Fruit fly (Drosophila melanogaster) Kc167 (cell line): ENCODE data around the gene CG9801.

Experiments
- h ChIP-seq: fragments of >200 bp; optimal IDR thresholded peaks from 3 replicates; lab custom pipeline; 2018; ENCODE audit warnings: missing external identifiers
- psq ChIP-seq: fragments of >200 bp; optimal IDR thresholded peaks from 2 replicates; lab custom pipeline; 2017; ENCODE audit warnings: missing external identifiers
- ttk ChIP-seq: sonication (Bioruptor generic); optimal IDR thresholded peaks from 2 replicates; lab custom pipeline; 2017; ENCODE audit warnings: missing external identifiers

DNA sequence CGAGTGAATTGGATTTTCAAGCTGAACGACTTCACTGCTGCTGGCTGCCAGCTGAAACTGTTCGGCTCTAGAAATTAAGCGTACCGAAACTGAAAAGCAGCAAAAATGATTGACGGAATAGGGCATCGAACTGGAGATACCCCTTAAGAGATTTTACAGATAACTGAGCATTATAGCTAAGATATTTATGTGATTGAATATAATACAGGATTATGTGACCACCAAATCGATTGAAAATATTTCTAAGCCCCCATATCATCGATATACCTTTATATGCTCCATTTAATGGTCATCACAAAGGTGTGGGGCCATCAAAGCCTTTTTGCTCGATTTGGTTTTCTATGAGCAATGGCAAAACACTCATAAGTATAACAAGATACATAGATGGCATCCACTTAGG lies 37.3 kb upstream of the CG9801 start:
- no peak for TF ChIP-seq psq (lab: Kevin White, UChicago)
- no peak for TF ChIP-seq h
- no peak for TF ChIP-seq ttk (lab: Kevin White, UChicago)
